Worm (Caenorhabditis elegans): ENCODE results near the gene fbxb-45.

ce11 chrII:1045692-1046091 is 1.9 kb upstream of the fbxb-45 start, which contains the start of gene str-148:
- TF ChIP-seq him-1 (tag; optimal IDR thresholded peaks at IDR 0.05) = no peak
- TF ChIP-seq W03F9.2 (tag; optimal IDR thresholded peaks at IDR 0.05) = no peak
- TF ChIP-seq dao-5 (tag; optimal IDR thresholded peaks at IDR 0.05) = no peak
